Worm (Caenorhabditis elegans) whole organism, L4/young adult: ENCODE results near the gene Y61B8A.6.

ENCODE experiments used
- W03F9.2 ChIP-seq: fragments of 150-350 bp; optimal IDR thresholded peaks from 2 replicates; lab custom pipeline; 2014; ENCODE audit warnings: missing biosample characterization, missing genetic modification characterization
- him-1 ChIP-seq: sonication (generic microtip); optimal IDR thresholded peaks from 2 replicates; lab custom pipeline; 2016; ENCODE audit warnings: missing genotype, missing genetic modification reagents, missing genetic modification characterization, missing compliant biosample characterization

DNA sequence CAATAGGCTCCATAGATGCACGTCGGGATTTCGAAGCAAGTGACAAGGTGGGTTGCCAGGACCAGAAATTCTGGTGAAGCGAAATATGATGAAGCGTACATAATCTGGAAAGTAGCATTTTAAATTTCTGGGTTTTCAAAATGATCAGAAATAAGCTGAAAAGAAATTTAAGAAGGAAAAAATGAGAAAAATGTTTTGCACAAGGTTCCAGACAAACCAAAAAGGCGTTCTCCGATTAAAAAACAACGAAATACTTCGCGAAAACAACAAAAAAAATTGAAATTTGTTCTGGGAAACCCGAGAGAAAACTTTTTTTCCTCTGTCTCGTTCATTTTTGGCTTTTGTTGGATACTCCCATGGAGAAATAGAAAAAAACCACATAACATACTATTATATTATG is 28.4 kb upstream of the Y61B8A.6 start, which contains the start of gene srh-252:
- TF ChIP-seq W03F9.2 (tag; lab: Kevin White, UChicago) (no peak), him-1 (tag; lab: Kevin White, UChicago) (no peak)
